Worm (Caenorhabditis elegans) whole organism, L2 larva: ENCODE data around the gene gst-2.

Experiments used
- ceh-82 ChIP-seq: fragments of 150-350 bp; optimal IDR thresholded peaks from 2 replicates; lab custom pipeline; 2014; ENCODE audit warnings: missing biosample characterization, missing genetic modification characterization
- lsy-2 ChIP-seq, 2 experiments: fragments of 150-350 bp in 1 of 2; sonication (generic microtip) in 1 of 2; optimal IDR thresholded peaks; 2 replicates each; lab custom pipeline; 2014 to 2017; ENCODE audit warnings: missing biosample characterization in 2 of 2, missing genetic modification characterization in 2 of 2
- mdl-1 ChIP-seq, 2 experiments: fragments of 150-350 bp in 1 of 2; sonication (generic microtip) in 1 of 2; optimal IDR thresholded peaks; 2 replicates each; lab custom pipeline; 2017; ENCODE audit warnings: missing biosample characterization in 2 of 2, missing genetic modification characterization in 2 of 2
- nhr-25 ChIP-seq: fragments of 150-350 bp; sonication (generic microtip); optimal IDR thresholded peaks from 3 replicates; lab custom pipeline; 2014; ENCODE audit warnings: missing biosample characterization, missing genetic modification characterization
- skn-1 ChIP-seq: sonication (generic microtip); optimal IDR thresholded peaks from 2 replicates; lab custom pipeline; 2017; ENCODE audit warnings: missing biosample characterization, missing genetic modification characterization
- snpc-4 ChIP-seq: fragments of 150-350 bp; optimal IDR thresholded peaks from 2 replicates; lab custom pipeline; 2014; ENCODE audit warnings: missing biosample characterization, missing genetic modification characterization

DNA sequence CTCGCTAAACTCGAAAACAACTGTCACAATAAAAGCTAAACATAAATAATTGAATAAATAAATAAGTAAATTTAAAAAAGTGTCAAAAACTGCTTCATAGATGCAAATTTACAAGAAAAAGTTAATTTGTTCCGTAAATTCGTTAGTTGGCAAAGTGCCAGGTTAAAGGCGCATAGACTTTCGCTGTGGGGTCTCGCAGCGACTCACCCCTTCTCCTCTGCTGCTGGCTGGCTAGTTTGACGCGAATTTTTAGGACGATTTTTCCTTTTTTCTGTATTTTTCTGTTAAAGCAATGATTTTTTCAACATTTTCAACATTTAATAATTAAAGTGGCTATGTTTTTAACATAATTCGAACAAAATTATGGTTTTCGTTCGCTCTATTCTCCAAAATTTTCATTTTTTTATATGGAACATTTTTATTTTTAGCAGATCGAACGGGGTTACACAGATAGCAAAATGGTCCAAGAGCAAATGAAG lies 34.4 kb upstream of the gst-2 start, which contains the start of gene rack-1:
- TF ChIP-seq nhr-25 (peak; percentile 34), ceh-82 (tag; lab: Kevin White, UChicago) (no peak), lsy-2 (tag; optimal IDR thresholded peaks at IDR 0.05; lab: Kevin White, UChicago) (peak; percentile 38 to 82), skn-1 (tag; lab: Kevin White, UChicago) (no peak), mdl-1 (tag; optimal IDR thresholded peaks at IDR 0.05; lab: Kevin White, UChicago) (no peak), snpc-4 (no peak)
